Fruit fly (Drosophila melanogaster): Measurements from ENCODE around the gene CG34124.

Gene CG34124

dm6 chr2L:5004677-5005463, 46.7 kb downstream of the CG34124 start (continued):
- TF ChIP-seq tna (GFP tag; IDR thresholded peaks at IDR 0.05; ENCODE audit: partially characterized antibody) (no peak), pho (GFP tag; optimal IDR thresholded peaks at IDR 0.05) (peak; percentile 97), CG9609 (GFP tag; optimal IDR thresholded peaks at IDR 0.05) (peak; percentile 93), CG13775 (GFP tag; optimal IDR thresholded peaks at IDR 0.05) (peak; percentile 88), exex (tag; optimal IDR thresholded peaks at IDR 0.05) (peak; percentile 88), pita (GFP tag; optimal IDR thresholded peaks at IDR 0.05) (no peak), ftz-f1 (GFP tag; optimal IDR thresholded peaks at IDR 0.05) (peak; percentile 79), HLH3B (GFP tag; IDR thresholded peaks at IDR 0.05) (peak; percentile 97), Blimp-1 (GFP tag; optimal IDR thresholded peaks at IDR 0.05) (peak; percentile 90), Oli (tag; optimal IDR thresholded peaks at IDR 0.05) (peak; percentile 93), Poxn (GFP tag; IDR thresholded peaks at IDR 0.05) (peak; percentile 85), Xrp1 (GFP tag; IDR thresholded peaks at IDR 0.05) (peak; percentile 97), grau (tag; optimal IDR thresholded peaks at IDR 0.05) (peak; percentile 99), ATbp (GFP tag; optimal IDR thresholded peaks at IDR 0.05) (peak; percentile 93), CG12236 (GFP tag; optimal IDR thresholded peaks at IDR 0.05) (peak; percentile 84), ind (GFP tag; optimal IDR thresholded peaks at IDR 0.05) (peak; percentile 96), NFAT (GFP tag; IDR thresholded peaks at IDR 0.05) (peak; percentile 92), Sox102F (GFP tag; optimal IDR thresholded peaks at IDR 0.05) (peak; percentile 94), abd-A (tag; optimal IDR thresholded peaks at IDR 0.05) (peak; percentile 77), Pdp1 (GFP tag; optimal IDR thresholded peaks at IDR 0.05) (peak; percentile 94 to 96), Dref (GFP tag; IDR thresholded peaks at IDR 0.05) (0 out of 2 replicates have a peak, but pooled peaks have one; percentile 36), aop (GFP tag; IDR thresholded peaks at IDR 0.05) (peak; percentile 84), CG7839 (tag; optimal IDR thresholded peaks at IDR 0.05) (peak; percentile 95), CG3995 (GFP tag; optimal IDR thresholded peaks at IDR 0.05) (peak; percentile 50), zen2 (GFP tag; IDR thresholded peaks at IDR 0.05; ENCODE audit: partially characterized antibody) (no peak), CG14860 (GFP tag; IDR thresholded peaks at IDR 0.05; ENCODE audit: partially characterized antibody) (no peak), Deaf1 (tag; optimal IDR thresholded peaks at IDR 0.05) (peak; percentile 80), HLH54F (GFP tag; optimal IDR thresholded peaks at IDR 0.05) (peak; percentile 95), CG7786 (GFP tag; optimal IDR thresholded peaks at IDR 0.05) (peak; percentile 97), tgo (GFP tag; IDR thresholded peaks at IDR 0.05) (peak; percentile 95), pnt (GFP tag; optimal IDR thresholded peaks at IDR 0.05) (peak; percentile 94), ab (GFP tag; optimal IDR thresholded peaks at IDR 0.05) (peak; percentile 85), caup (GFP tag; optimal IDR thresholded peaks at IDR 0.05; ENCODE audit: severe bottlenecking) (peak; percentile 97), CG14014 (GFP tag; IDR thresholded peaks at IDR 0.05) (peak; percentile 98), CG12155 (GFP tag; optimal IDR thresholded peaks at IDR 0.05) (peak; percentile 93), CG17568 (GFP tag; optimal IDR thresholded peaks at IDR 0.05) (peak; percentile 90), lov (optimal IDR thresholded peaks at IDR 0.05) (no peak), lov (GFP tag; IDR thresholded peaks at IDR 0.05) (peak; percentile 91), klu (GFP tag; IDR thresholded peaks at IDR 0.05) (peak; percentile 92), CG3726 (GFP tag; IDR thresholded peaks at IDR 0.05) (peak; percentile 93), CG10543 (GFP tag; optimal IDR thresholded peaks at IDR 0.05) (peak; percentile 95), Atf3 (GFP tag; optimal IDR thresholded peaks at IDR 0.05) (peak; percentile 85), hth (optimal IDR thresholded peaks at IDR 0.05) (no peak), CG6765 (GFP tag; optimal IDR thresholded peaks at IDR 0.05) (peak; percentile 86), zen (tag; optimal IDR thresholded peaks at IDR 0.05) (peak; percentile 88), ems (GFP tag; optimal IDR thresholded peaks at IDR 0.05) (peak; percentile 94), CG6683 (GFP tag; optimal IDR thresholded peaks at IDR 0.05) (peak; percentile 93), CG1233 (GFP tag; optimal IDR thresholded peaks at IDR 0.05) (peak; percentile 93), Dip3 (GFP tag; optimal IDR thresholded peaks at IDR 0.05) (peak; percentile 90)

All from whole organism, embryonic.